Worm (Caenorhabditis elegans): ENCODE data around the gene C23F12.4.

The C23F12.4 gene

DNA sequence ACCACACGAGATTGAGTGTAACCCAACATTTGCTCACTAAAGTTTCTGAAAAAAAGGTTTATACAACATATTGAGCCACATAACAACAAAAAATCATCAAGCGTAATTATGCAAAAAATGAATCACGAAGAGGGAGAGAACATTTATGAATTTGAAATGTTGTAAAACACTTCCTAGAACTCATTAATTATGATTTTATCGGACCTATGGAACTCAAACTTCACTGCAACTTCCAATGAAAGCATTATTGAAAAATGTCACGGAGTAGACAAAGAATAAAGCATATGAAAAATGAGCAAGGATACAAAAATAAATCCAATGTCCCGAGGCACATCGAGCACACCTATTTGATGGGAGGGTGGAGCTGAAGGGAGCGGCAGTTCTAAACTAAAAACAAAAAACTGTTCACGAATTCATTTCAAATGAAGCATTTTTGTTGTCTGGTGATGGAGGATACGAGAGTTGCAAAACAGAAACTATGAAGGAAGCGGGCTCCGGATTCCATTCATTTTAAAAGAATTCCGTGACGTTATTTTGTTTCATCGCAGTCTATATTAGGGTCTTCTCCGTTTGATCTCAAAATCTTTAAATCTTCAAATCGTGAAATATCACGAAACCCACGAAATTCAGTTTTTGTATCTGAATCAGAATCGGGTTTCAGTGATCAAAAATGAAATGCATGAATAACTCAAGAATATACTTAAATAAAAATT is 37.1 kb upstream of the C23F12.4 start, which contains the start of gene flp-20:
Gene flp-20, minus strand, starts transcription at position 51 of the 713 bp plus-strand sequence.
- TF ChIP-seq skn-1 (tag; optimal IDR thresholded peaks at IDR 0.05) (no peak), ceh-82 (tag; optimal IDR thresholded peaks at IDR 0.05) (no peak), nfya-1 (tag; optimal IDR thresholded peaks at IDR 0.05; ENCODE audit: insufficient read depth) (no peak), nhr-67 (tag; optimal IDR thresholded peaks at IDR 0.05) (no peak)

- TF ChIP-seq jun-1 (tag; optimal IDR thresholded peaks at IDR 0.05) (no peak), nhr-67 (tag; optimal IDR thresholded peaks at IDR 0.05) (no peak), ztf-4 (tag; optimal IDR thresholded peaks at IDR 0.05) (no peak), fkh-10 (GFP tag; optimal IDR thresholded peaks at IDR 0.05) (peak; percentile 62), lin-15B (tag; optimal IDR thresholded peaks at IDR 0.05) (no peak)
Observed at ce11 chrX:9361136-9361535, 26.0 kb upstream of the C23F12.4 start.

- TF ChIP-seq elt-2 (tag; optimal IDR thresholded peaks at IDR 0.05), result peak; percentile 92
- TF ChIP-seq pha-4 (tag; optimal IDR thresholded peaks at IDR 0.05), result peak; percentile 0
- TF ChIP-seq jun-1 (tag; optimal IDR thresholded peaks at IDR 0.05), result peak; percentile 50
- TF ChIP-seq pqm-1 (tag; optimal IDR thresholded peaks at IDR 0.05), result peak; percentile 83
- TF ChIP-seq skn-1 (tag; optimal IDR thresholded peaks at IDR 0.05), result no peak
Observed at ce11 chrX:9364082-9364481, 23.1 kb upstream of the C23F12.4 start.

ce11 chrX:9364501-9364900 is 22.6 kb upstream of the C23F12.4 start, which contains the start of gene pkc-2:
Gene pkc-2 (plus strand): TSS chrX:9364818.
- TF ChIP-seq ztf-4 (tag; optimal IDR thresholded peaks at IDR 0.05), result no peak
- TF ChIP-seq unc-39 (tag; optimal IDR thresholded peaks at IDR 0.05), result no peak
- TF ChIP-seq ceh-16 (tag; optimal IDR thresholded peaks at IDR 0.05), result no peak
- TF ChIP-seq nhr-28 (tag; optimal IDR thresholded peaks at IDR 0.05), result no peak
- TF ChIP-seq fkh-10 (GFP tag; optimal IDR thresholded peaks at IDR 0.05), result peak; percentile 88

ce11 chrX:9369927-9370326 is 17.2 kb upstream of the C23F12.4 start:
- TF ChIP-seq elt-3 (tag; optimal IDR thresholded peaks at IDR 0.05) (no peak), lin-39 (tag; optimal IDR thresholded peaks at IDR 0.05) (no peak), nhr-25 (tag; optimal IDR thresholded peaks at IDR 0.05) (no peak), pha-4 (tag; optimal IDR thresholded peaks at IDR 0.05) (no peak), egl-5 (tag; optimal IDR thresholded peaks at IDR 0.05) (no peak), fkh-2 (tag; optimal IDR thresholded peaks at IDR 0.05) (no peak), nhr-28 (tag; optimal IDR thresholded peaks at IDR 0.05) (no peak), lsy-12 (tag; optimal IDR thresholded peaks at IDR 0.05) (no peak), daf-12 (tag; optimal IDR thresholded peaks at IDR 0.05) (no peak), ceh-9 (tag; optimal IDR thresholded peaks at IDR 0.05) (no peak), nhr-11 (tag; optimal IDR thresholded peaks at IDR 0.05) (no peak), nhr-67 (tag; optimal IDR thresholded peaks at IDR 0.05) (no peak), skn-1 (tag; optimal IDR thresholded peaks at IDR 0.05) (no peak), egl-27 (tag; optimal IDR thresholded peaks at IDR 0.05) (no peak), aly-2 (tag; optimal IDR thresholded peaks at IDR 0.05) (no peak), ztf-4 (tag; optimal IDR thresholded peaks at IDR 0.05) (no peak)

DNA sequence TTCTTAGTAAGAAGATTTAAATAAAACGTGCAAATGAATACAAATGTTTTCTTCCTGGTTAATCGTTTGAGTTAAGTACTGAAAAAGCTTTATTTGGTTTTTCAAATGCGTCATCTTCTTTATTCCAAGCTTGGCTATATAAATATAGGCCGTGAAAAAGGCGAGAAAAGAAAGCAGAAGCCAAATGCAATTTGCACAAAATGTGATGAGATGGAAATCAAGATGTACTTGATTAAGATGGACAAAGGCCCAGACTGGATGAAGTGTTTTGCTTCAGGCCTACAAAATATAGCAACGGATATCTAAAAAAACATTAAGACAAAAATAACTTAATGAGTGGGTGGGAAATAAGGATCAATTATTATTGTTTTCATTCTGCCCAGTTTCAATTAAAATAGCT is 14.9 kb upstream of the C23F12.4 start:
- TF ChIP-seq egl-5 (tag; optimal IDR thresholded peaks at IDR 0.05) (no peak), fkh-10 (GFP tag; optimal IDR thresholded peaks at IDR 0.05) (peak; percentile 70)

- TF ChIP-seq nhr-25 (tag; optimal IDR thresholded peaks at IDR 0.05) (no peak), lin-39 (tag; optimal IDR thresholded peaks at IDR 0.05) (peak; percentile 35), nhr-11 (tag; optimal IDR thresholded peaks at IDR 0.05) (no peak), ceh-82 (tag; optimal IDR thresholded peaks at IDR 0.05) (no peak), nfya-1 (tag; optimal IDR thresholded peaks at IDR 0.05; ENCODE audit: insufficient read depth) (peak; percentile 33), hmg-11 (tag; optimal IDR thresholded peaks at IDR 0.05) (peak; percentile 53), jun-1 (tag; optimal IDR thresholded peaks at IDR 0.05) (peak; percentile 30), skn-1 (tag; optimal IDR thresholded peaks at IDR 0.05) (peak; percentile 8), lsy-12 (tag; optimal IDR thresholded peaks at IDR 0.05) (peak; percentile 68), elt-2 (tag; optimal IDR thresholded peaks at IDR 0.05) (peak; percentile 41), snpc-4 (tag; optimal IDR thresholded peaks at IDR 0.05) (no peak), unc-62 (GFP tag; optimal IDR thresholded peaks at IDR 0.05) (no peak), tbx-2 (tag; optimal IDR thresholded peaks at IDR 0.05) (peak; percentile 35), pha-4 (tag; optimal IDR thresholded peaks at IDR 0.05) (peak; percentile 53), eor-1 (tag; optimal IDR thresholded peaks at IDR 0.05) (no peak)
Observed at ce11 chrX:9372987-9373386, 14.2 kb upstream of the C23F12.4 start.

Data from whole organism, L3 larva.